Worm (Caenorhabditis elegans) whole organism, L4 larva: ENCODE measurements around the gene clec-161.
A peak's percentile ranks its signal among the peaks of the same experiment; 100 is the strongest.

Experiments used
- F44E2.7 ChIP-seq: fragments of 200-800 bp; sonication (Bioruptor generic); IDR thresholded peaks from 2 replicates; pipeline ENCODE4 v2.1.2; 2022; ENCODE audit warnings: missing genetic modification characterization, missing compliant biosample characterization
- F49E8.2 ChIP-seq: sonication (generic microtip); optimal IDR thresholded peaks from 2 replicates; lab custom pipeline; 2016; ENCODE audit warnings: missing compliant biosample characterization, mild to moderate bottlenecking, missing genetic modification characterization, borderline replicate concordance
- Y75B8A.6 ChIP-seq: fragments of 200-800 bp; sonication (Bioruptor generic); IDR thresholded peaks from 2 replicates; pipeline ENCODE4 v1.3.6; 2022; ENCODE audit warnings: missing genetic modification reagents, missing genetic modification characterization, missing compliant biosample characterization
- aha-1 ChIP-seq: fragments of 150-350 bp; peaks from one replicate; lab custom pipeline; 2014; ENCODE audit warnings: missing biosample characterization, missing genetic modification characterization
- aly-2 ChIP-seq: sonication (generic microtip); optimal IDR thresholded peaks from 2 replicates; lab custom pipeline; 2018; ENCODE audit warnings: missing biosample characterization, missing genetic modification characterization
- ceh-28 ChIP-seq: fragments of 150-350 bp; optimal IDR thresholded peaks from 2 replicates; lab custom pipeline; 2014; ENCODE audit warnings: missing biosample characterization, missing genetic modification reagents, missing genetic modification characterization
- ces-1 ChIP-seq: fragments of 150-350 bp; sonication (generic microtip); optimal IDR thresholded peaks from 4 replicates; lab custom pipeline; 2014; ENCODE audit warnings: missing biosample characterization, missing genetic modification reagents, missing genetic modification characterization
- cey-2 ChIP-seq: sonication (generic microtip); optimal IDR thresholded peaks from 3 replicates; lab custom pipeline; 2017; ENCODE audit warnings: missing genetic modification characterization, mild to moderate bottlenecking, missing compliant biosample characterization, antibody characterized with exemption, borderline replicate concordance; ENCODE audit not compliant: insufficient read depth
- daf-19 ChIP-seq: fragments of 200-800 bp; sonication (Bioruptor generic); conservative IDR thresholded peaks from 2 replicates; pipeline ENCODE4 v1.3.6; 2022; ENCODE audit warnings: missing genetic modification characterization, missing compliant biosample characterization
- dmd-6 ChIP-seq: fragments of 200-800 bp; sonication (Bioruptor generic); IDR thresholded peaks from 2 replicates; pipeline ENCODE4 v1.3.6; 2022; ENCODE audit warnings: missing genetic modification reagents, missing genetic modification characterization, missing compliant biosample characterization
- dpl-1 ChIP-seq: fragments of 150-350 bp; optimal IDR thresholded peaks from 2 replicates; lab custom pipeline; 2014; ENCODE audit warnings: missing biosample characterization, missing genetic modification reagents, missing genetic modification characterization
- fkh-10 ChIP-seq: fragments of 150-350 bp; optimal IDR thresholded peaks from 2 replicates; lab custom pipeline; 2014; ENCODE audit warnings: missing biosample characterization, missing genetic modification reagents, missing genetic modification characterization
- hif-1 ChIP-seq, 2 experiments: sonication (generic microtip); optimal IDR thresholded peaks; 2 replicates each; lab custom pipeline; 2016 to 2017; ENCODE audit warnings: missing compliant biosample characterization in 2 of 2, missing genetic modification characterization in 2 of 2, missing genetic modification reagents in 2 of 2, missing genotype in 2 of 2, mild to moderate bottlenecking in 1 of 2
- hlh-11 ChIP-seq: fragments of 200-800 bp; sonication (Bioruptor generic); optimal IDR thresholded peaks from 2 replicates; lab custom pipeline; 2018; ENCODE audit warnings: mild to moderate bottlenecking, missing genetic modification characterization, missing compliant biosample characterization
- hlh-30 ChIP-seq: sonication (generic microtip); optimal IDR thresholded peaks from 2 replicates; lab custom pipeline; 2017; ENCODE audit warnings: antibody characterized with exemption, mild to moderate bottlenecking, missing genetic modification characterization, missing compliant biosample characterization; ENCODE audit not compliant: insufficient read depth
- lsy-2 ChIP-seq, 2 experiments: fragments of 150-350 bp in 1 of 2; sonication (generic microtip) in 1 of 2; optimal IDR thresholded peaks; 2 replicates each; lab custom pipeline; 2014 to 2017; ENCODE audit warnings: missing biosample characterization in 2 of 2, missing genetic modification characterization in 2 of 2
- madf-9 ChIP-seq: fragments of 200-800 bp; sonication (Bioruptor generic); conservative IDR thresholded peaks from 2 replicates; pipeline ENCODE4 v1.3.6; 2022; ENCODE audit warnings: missing genetic modification reagents, missing genetic modification characterization, missing compliant biosample characterization
- mdl-1 ChIP-seq, 2 experiments: fragments of 150-350 bp in 1 of 2; sonication (generic microtip) in 1 of 2; optimal IDR thresholded peaks; 2 replicates each; lab custom pipeline; 2014 to 2017; ENCODE audit warnings: missing biosample characterization in 2 of 2, missing genetic modification characterization in 2 of 2
- mdt-29 ChIP-seq: fragments of 200-800 bp; sonication (Bioruptor generic); IDR thresholded peaks from 2 replicates; pipeline ENCODE4 v1.3.6; 2022; ENCODE audit warnings: missing genetic modification reagents, missing genetic modification characterization, missing compliant biosample characterization
- mes-2 ChIP-seq: sonication (generic microtip); optimal IDR thresholded peaks from 2 replicates; lab custom pipeline; 2016; ENCODE audit warnings: missing genotype, mild to moderate bottlenecking, missing genetic modification characterization, missing compliant biosample characterization; ENCODE audit not compliant: poor library complexity, severe bottlenecking
- mxl-3 ChIP-seq: fragments of 200-800 bp; sonication (Bioruptor generic); optimal IDR thresholded peaks from 2 replicates; lab custom pipeline; 2018; ENCODE audit warnings: mild to moderate bottlenecking, missing genetic modification characterization, missing compliant biosample characterization
- nhr-102 ChIP-seq: sonication (generic microtip); optimal IDR thresholded peaks from 2 replicates; lab custom pipeline; 2016; ENCODE audit warnings: mild to moderate bottlenecking, missing genetic modification characterization, moderate library complexity, missing compliant biosample characterization
- nhr-11 ChIP-seq: fragments of 150-350 bp; optimal IDR thresholded peaks from 2 replicates; lab custom pipeline; 2014; ENCODE audit warnings: missing biosample characterization, missing genetic modification characterization
- nhr-111 ChIP-seq: fragments of 200-800 bp; sonication (Bioruptor generic); optimal IDR thresholded peaks from 2 replicates; lab custom pipeline; 2018; ENCODE audit warnings: mild to moderate bottlenecking, missing genetic modification characterization, missing compliant biosample characterization
- nhr-25 ChIP-seq: sonication (generic microtip); optimal IDR thresholded peaks from 2 replicates; lab custom pipeline; 2017; ENCODE audit warnings: missing genetic modification characterization, mild to moderate bottlenecking, missing compliant biosample characterization, antibody characterized with exemption, moderate library complexity, borderline replicate concordance; ENCODE audit not compliant: insufficient read depth
- nhr-28 ChIP-seq: fragments of 150-350 bp; optimal IDR thresholded peaks from 2 replicates; lab custom pipeline; 2014; ENCODE audit warnings: missing biosample characterization, missing genetic modification characterization
- nhr-41 ChIP-seq: fragments of 200-800 bp; sonication (Bioruptor generic); IDR thresholded peaks from 2 replicates; pipeline ENCODE4 v1.3.6; 2022; ENCODE audit warnings: missing genetic modification reagents, missing genetic modification characterization, missing compliant biosample characterization
- sdz-12 ChIP-seq: fragments of 200-800 bp; sonication (Bioruptor generic); optimal IDR thresholded peaks from 2 replicates; lab custom pipeline; 2018; ENCODE audit warnings: mild to moderate bottlenecking, missing genetic modification characterization, missing compliant biosample characterization
- set-16 ChIP-seq: fragments of 200-800 bp; sonication (Bioruptor generic); IDR thresholded peaks from 2 replicates; pipeline ENCODE4 v1.3.6; 2022; ENCODE audit warnings: missing genetic modification reagents, missing genetic modification characterization, missing compliant biosample characterization
- skn-1 ChIP-seq: fragments of 150-350 bp; optimal IDR thresholded peaks from 2 replicates; lab custom pipeline; 2014; ENCODE audit warnings: missing biosample characterization, missing genetic modification characterization
- unc-62 ChIP-seq, 3 experiments: fragments of 150-350 bp in 1 of 3; sonication (generic microtip); optimal IDR thresholded peaks in 2 of 3; peaks in 1 of 3; 1 replicate in 1 of 3; 2 replicates in 2 of 3; lab custom pipeline; 2014 to 2017; ENCODE audit warnings: missing biosample characterization in 3 of 3, missing genetic modification characterization in 3 of 3, missing genetic modification reagents in 3 of 3, missing genotype in 1 of 3
- zfp-3 ChIP-seq: fragments of 200-800 bp; sonication (Bioruptor generic); conservative IDR thresholded peaks from 2 replicates; pipeline ENCODE4 v1.3.6; 2022; ENCODE audit warnings: missing genetic modification reagents, missing genetic modification characterization, missing compliant biosample characterization

The clec-161 gene

ce11 chrIII:9608650-9609049 lies at the start of gene clec-161:
clec-161 (minus strand) TSS chrIII:9608750.
- no peak for TF ChIP-seq ces-1 (GFP tag; lab: Kevin White, UChicago)
- peak in 1 of 2 experiments; percentile 43 for TF ChIP-seq unc-62 (GFP tag; optimal IDR thresholded peaks at IDR 0.05 in 1 of 2; lab: Kevin White, UChicago)
- no peak for TF ChIP-seq unc-62 (tag; optimal IDR thresholded peaks at IDR 0.05; lab: Kevin White, UChicago)

DNA sequence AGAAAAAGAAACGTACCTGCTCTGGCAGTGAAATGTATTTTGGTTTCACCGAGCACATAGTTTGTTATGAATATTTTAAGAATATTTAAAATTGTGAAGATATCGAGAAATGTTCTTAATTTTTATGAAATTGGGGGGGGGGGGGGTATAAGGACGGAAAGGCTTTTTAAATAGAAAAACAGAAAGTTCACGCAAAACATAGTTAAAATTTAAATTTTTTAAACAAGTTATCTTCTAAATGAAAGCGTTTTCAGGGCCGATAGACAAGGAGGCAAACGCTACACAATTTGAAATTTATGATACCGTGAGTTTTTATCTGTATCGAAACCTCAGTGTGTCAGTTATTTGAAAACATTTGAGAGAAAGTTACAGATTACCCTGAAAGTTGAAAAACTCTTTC lies 47.3 kb upstream of the clec-161 start, which contains the start of gene C15H7.4:
Gene C15H7.4 (minus strand): TSS at position 101 of the 400 bp plus-strand sequence.
- no peak for TF ChIP-seq Y75B8A.6 (GFP tag; lab: Robert Waterston, UW)
- TF ChIP-seq mes-2 (tag; lab: Kevin White, UChicago): no peak
- no peak for TF ChIP-seq madf-9 (GFP tag; lab: Robert Waterston, UW)
- no peak for TF ChIP-seq nhr-102 (tag; lab: Kevin White, UChicago)
- no peak for TF ChIP-seq nhr-25 (tag; lab: Kevin White, UChicago)
- TF ChIP-seq hlh-30 (tag; lab: Kevin White, UChicago): no peak
- TF ChIP-seq zfp-3 (GFP tag; lab: Robert Waterston, UW): no peak
- TF ChIP-seq F44E2.7: no peak
- no peak for TF ChIP-seq mdt-29
- no peak for TF ChIP-seq sdz-12 (GFP tag; lab: Kevin White, UChicago)
- TF ChIP-seq skn-1 (tag; lab: Kevin White, UChicago): no peak
- TF ChIP-seq daf-19 (GFP tag; lab: Robert Waterston, UW): no peak
- no peak for TF ChIP-seq aly-2 (tag; lab: Kevin White, UChicago)
- no peak for TF ChIP-seq ceh-28 (tag; lab: Kevin White, UChicago)
- no peak for TF ChIP-seq fkh-10 (GFP tag; lab: Kevin White, UChicago)
- no peak for TF ChIP-seq nhr-41
- no peak for TF ChIP-seq hlh-11
- no peak for TF ChIP-seq dmd-6 (GFP tag; lab: Robert Waterston, UW)
- TF ChIP-seq dpl-1 (GFP tag; lab: Kevin White, UChicago): no peak
- TF ChIP-seq, all 104 proteins: peak for 0

ce11 chrIII:9651871-9652270 lies 43.3 kb upstream of the clec-161 start, which contains the start of gene C15H7.3:
C15H7.3 (minus strand) TSS chrIII:9651971.
- TF ChIP-seq set-16 (GFP tag; lab: Robert Waterston, UW): no peak
- TF ChIP-seq, all 104 proteins: peak for 0

- no peak for TF ChIP-seq lsy-2 (tag; optimal IDR thresholded peaks at IDR 0.05; lab: Kevin White, UChicago)
- no peak for TF ChIP-seq daf-19 (GFP tag; lab: Robert Waterston, UW)
- TF ChIP-seq nhr-11 (tag; lab: Kevin White, UChicago): no peak
- peak; percentile 53 for TF ChIP-seq nhr-28 (tag; lab: Kevin White, UChicago)
- TF ChIP-seq fkh-10 (GFP tag; lab: Kevin White, UChicago): no peak
- no peak for TF ChIP-seq hif-1 (tag; optimal IDR thresholded peaks at IDR 0.05; lab: Kevin White, UChicago)
- no peak for TF ChIP-seq cey-2 (tag; lab: Kevin White, UChicago)
- TF ChIP-seq mxl-3 (GFP tag; lab: Kevin White, UChicago): peak; percentile 34
- no peak for TF ChIP-seq set-16 (GFP tag; lab: Robert Waterston, UW)
- peak in 1 of 2 experiments; percentile 19 for TF ChIP-seq mdl-1 (tag; optimal IDR thresholded peaks at IDR 0.05; lab: Kevin White, UChicago)
- no peak for TF ChIP-seq F49E8.2 (tag; lab: Kevin White, UChicago)
- peak; percentile 21 for TF ChIP-seq hlh-11
- no peak for TF ChIP-seq nhr-111
- TF ChIP-seq aha-1: peak; percentile 23
- peak in 1 of 2 experiments; percentile 93 for TF ChIP-seq unc-62 (GFP tag; optimal IDR thresholded peaks at IDR 0.05 in 1 of 2; lab: Kevin White, UChicago)
- TF ChIP-seq unc-62 (tag; optimal IDR thresholded peaks at IDR 0.05; lab: Kevin White, UChicago): no peak
- no peak for TF ChIP-seq mdt-29
- peak; percentile 43 for TF ChIP-seq hlh-30 (tag; lab: Kevin White, UChicago)
- TF ChIP-seq, all 104 proteins: peak for 7
These were observed 38.0 kb upstream of the clec-161 start for ce11 chrIII:9646440-9647021.
